Worm (Caenorhabditis elegans) whole organism, L1 larva: Measurements from ENCODE around the gene D2023.3.

Experiments used
- C34B4.2 ChIP-seq: sonication (generic microtip); optimal IDR thresholded peaks from 2 replicates; lab custom pipeline; 2017; ENCODE audit warnings: mild to moderate bottlenecking, missing genetic modification characterization, missing compliant biosample characterization
- Y116A8C.19 ChIP-seq: sonication (generic microtip); optimal IDR thresholded peaks from 2 replicates; lab custom pipeline; 2016; ENCODE audit warnings: missing compliant biosample characterization, missing genetic modification characterization, borderline replicate concordance
- ama-1 ChIP-seq: fragments of 150-350 bp; optimal IDR thresholded peaks from 2 replicates; lab custom pipeline; 2014
- blmp-1 ChIP-seq: fragments of 150-350 bp; optimal IDR thresholded peaks from 2 replicates; lab custom pipeline; 2014; ENCODE audit warnings: missing biosample characterization, missing genetic modification characterization
- ceh-63 ChIP-seq: fragments of 200-800 bp; sonication (Bioruptor generic); optimal IDR thresholded peaks from 2 replicates; lab custom pipeline; 2018; ENCODE audit warnings: mild to moderate bottlenecking, missing genetic modification characterization, missing compliant biosample characterization
- ceh-90 ChIP-seq: sonication (generic microtip); optimal IDR thresholded peaks from 2 replicates; lab custom pipeline; 2016; ENCODE audit warnings: missing genetic modification characterization, missing compliant biosample characterization
- ces-1 ChIP-seq: fragments of 150-350 bp; optimal IDR thresholded peaks from 2 replicates; lab custom pipeline; 2014; ENCODE audit warnings: missing biosample characterization, missing genetic modification reagents, missing genetic modification characterization
- dsc-1 ChIP-seq: sonication (generic microtip); optimal IDR thresholded peaks from 2 replicates; lab custom pipeline; 2016; ENCODE audit warnings: mild to moderate bottlenecking, missing genetic modification characterization, missing compliant biosample characterization
- efl-1 ChIP-seq, 4 experiments: fragments of 150-350 bp; optimal IDR thresholded peaks in 3 of 4; peaks in 1 of 4; 1 replicate in 1 of 4; 2 replicates in 3 of 4; lab custom pipeline; 2014; ENCODE audit warnings: missing biosample characterization in 2 of 4, missing genetic modification characterization in 2 of 4, missing genetic modification reagents in 2 of 4
- elt-3 ChIP-seq, 6 experiments: fragments of 150-350 bp in 1 of 6; sonication (generic microtip); optimal IDR thresholded peaks; 2 replicates each; lab custom pipeline; 2017 to 2018; ENCODE audit warnings: missing biosample characterization in 6 of 6, missing genetic modification characterization in 6 of 6, inconsistent platforms in 1 of 6
- ets-5 ChIP-seq: fragments of 200-800 bp; sonication (Bioruptor generic); IDR thresholded peaks from 2 replicates; pipeline ENCODE4 v1.3.6; 2022; ENCODE audit warnings: missing genetic modification characterization, missing compliant biosample characterization
- fkh-8 ChIP-seq: sonication (generic microtip); optimal IDR thresholded peaks from 2 replicates; lab custom pipeline; 2016; ENCODE audit warnings: mild to moderate bottlenecking, missing genetic modification characterization, missing compliant biosample characterization
- grh-1 ChIP-seq: fragments of 200-800 bp; sonication (Bioruptor generic); IDR thresholded peaks from 2 replicates; pipeline ENCODE4 v1.3.6; 2022; ENCODE audit warnings: missing genetic modification reagents, missing genetic modification characterization, missing compliant biosample characterization
- hlh-17 ChIP-seq: fragments of 200-800 bp; sonication (Bioruptor generic); optimal IDR thresholded peaks from 2 replicates; lab custom pipeline; 2018; ENCODE audit warnings: missing genetic modification characterization, mild to moderate bottlenecking, missing compliant biosample characterization, moderate library complexity, borderline replicate concordance
- irx-1 ChIP-seq: sonication (generic microtip); optimal IDR thresholded peaks from 2 replicates; lab custom pipeline; 2016; ENCODE audit warnings: missing genetic modification characterization, missing compliant biosample characterization
- lin-13 ChIP-seq: fragments of 150-350 bp; optimal IDR thresholded peaks from 2 replicates; lab custom pipeline; 2014; ENCODE audit warnings: missing biosample characterization, missing genetic modification reagents, missing genetic modification characterization
- lin-14 ChIP-seq: fragments of 200-800 bp; sonication (Bioruptor generic); optimal IDR thresholded peaks from 2 replicates; lab custom pipeline; 2018; ENCODE audit warnings: mild to moderate bottlenecking, missing genetic modification characterization, moderate library complexity, missing compliant biosample characterization
- lin-35 ChIP-seq, 2 experiments: fragments of 150-350 bp; optimal IDR thresholded peaks; 2 replicates each; lab custom pipeline; 2014; ENCODE audit warnings: missing biosample characterization in 2 of 2, missing genetic modification characterization in 2 of 2, missing genetic modification reagents in 2 of 2
- lin-39 ChIP-seq: fragments of 150-350 bp; optimal IDR thresholded peaks from 2 replicates; lab custom pipeline; 2014; ENCODE audit warnings: missing biosample characterization, missing genetic modification reagents, missing genetic modification characterization
- lsy-2 ChIP-seq, 2 experiments: fragments of 150-350 bp; optimal IDR thresholded peaks; 2 replicates each; lab custom pipeline; 2014; ENCODE audit warnings: missing biosample characterization in 2 of 2, missing genetic modification characterization in 2 of 2
- mef-2 ChIP-seq: fragments of 150-350 bp; optimal IDR thresholded peaks from 2 replicates; lab custom pipeline; 2014; ENCODE audit warnings: missing biosample characterization, missing genetic modification characterization
- mep-1 ChIP-seq: fragments of 150-350 bp; optimal IDR thresholded peaks from 2 replicates; lab custom pipeline; 2014; ENCODE audit warnings: missing biosample characterization, missing genetic modification characterization
- nhr-19 ChIP-seq: fragments of 200-800 bp; sonication (Bioruptor generic); conservative IDR thresholded peaks from 2 replicates; pipeline ENCODE4 v1.3.6; 2022; ENCODE audit warnings: missing genetic modification characterization, missing compliant biosample characterization
- nhr-20 ChIP-seq: sonication (generic microtip); optimal IDR thresholded peaks from 2 replicates; lab custom pipeline; 2016; ENCODE audit warnings: mild to moderate bottlenecking, missing genetic modification characterization, missing compliant biosample characterization
- nhr-28 ChIP-seq: fragments of 150-350 bp; optimal IDR thresholded peaks from 2 replicates; lab custom pipeline; 2014; ENCODE audit warnings: missing biosample characterization, missing genetic modification characterization
- nhr-71 ChIP-seq: sonication (generic microtip); optimal IDR thresholded peaks from 2 replicates; lab custom pipeline; 2016; ENCODE audit warnings: mild to moderate bottlenecking, missing genetic modification characterization, moderate library complexity, missing compliant biosample characterization
- nhr-90 ChIP-seq: sonication (generic microtip); optimal IDR thresholded peaks from 2 replicates; lab custom pipeline; 2016; ENCODE audit warnings: mild to moderate bottlenecking, missing genetic modification characterization, missing compliant biosample characterization; ENCODE audit not compliant: poor library complexity
- pag-3 ChIP-seq: sonication (generic microtip); optimal IDR thresholded peaks from 2 replicates; lab custom pipeline; 2017; ENCODE audit warnings: missing genetic modification characterization, mild to moderate bottlenecking, missing compliant biosample characterization, antibody characterized with exemption, borderline replicate concordance; ENCODE audit not compliant: insufficient read depth
- pax-3 ChIP-seq: fragments of 200-800 bp; sonication (Bioruptor generic); optimal IDR thresholded peaks from 2 replicates; lab custom pipeline; 2018; ENCODE audit warnings: mild to moderate bottlenecking, missing genetic modification characterization, moderate library complexity, missing compliant biosample characterization
- pqm-1 ChIP-seq: sonication (generic microtip); optimal IDR thresholded peaks from 3 replicates; lab custom pipeline; 2017; ENCODE audit warnings: missing biosample characterization, missing genetic modification characterization
- rnt-1 ChIP-seq: sonication (generic microtip); optimal IDR thresholded peaks from 2 replicates; lab custom pipeline; 2016; ENCODE audit warnings: mild to moderate bottlenecking, missing genetic modification characterization, moderate library complexity, missing compliant biosample characterization
- snpc-4 ChIP-seq: fragments of 150-350 bp; optimal IDR thresholded peaks from 2 replicates; lab custom pipeline; 2014; ENCODE audit warnings: missing biosample characterization, missing genetic modification characterization
- snu-23 ChIP-seq: sonication (generic microtip); optimal IDR thresholded peaks from 2 replicates; lab custom pipeline; 2016; ENCODE audit warnings: missing genetic modification characterization, missing compliant biosample characterization
- sox-4 ChIP-seq: sonication (generic microtip); optimal IDR thresholded peaks from 2 replicates; lab custom pipeline; 2016; ENCODE audit warnings: missing genetic modification characterization, missing compliant biosample characterization
- sptf-1 ChIP-seq: fragments of 150-350 bp; optimal IDR thresholded peaks from 2 replicates; lab custom pipeline; 2014; ENCODE audit warnings: missing biosample characterization, missing genetic modification characterization
- unc-130 ChIP-seq: fragments of 150-350 bp; optimal IDR thresholded peaks from 2 replicates; lab custom pipeline; 2017; ENCODE audit warnings: missing biosample characterization, missing genetic modification characterization, inconsistent platforms
- unc-62 ChIP-seq: fragments of 150-350 bp; optimal IDR thresholded peaks from 2 replicates; lab custom pipeline; 2014; ENCODE audit warnings: missing biosample characterization, missing genetic modification reagents, missing genetic modification characterization
- unc-98 ChIP-seq: fragments of 200-800 bp; sonication (Bioruptor generic); IDR thresholded peaks from 2 replicates; pipeline ENCODE4 v1.3.6; 2022; ENCODE audit warnings: missing genetic modification characterization, missing compliant biosample characterization
- ztf-11 ChIP-seq, 2 experiments: sonication (generic microtip); optimal IDR thresholded peaks; 2 replicates each; lab custom pipeline; 2016 to 2017; ENCODE audit warnings: missing genetic modification characterization in 2 of 2, missing biosample characterization in 1 of 2, missing compliant biosample characterization in 1 of 2
- ztf-4 ChIP-seq: fragments of 150-350 bp; optimal IDR thresholded peaks from 2 replicates; lab custom pipeline; 2014; ENCODE audit warnings: missing biosample characterization, missing genetic modification characterization

The D2023.3 gene

DNA sequence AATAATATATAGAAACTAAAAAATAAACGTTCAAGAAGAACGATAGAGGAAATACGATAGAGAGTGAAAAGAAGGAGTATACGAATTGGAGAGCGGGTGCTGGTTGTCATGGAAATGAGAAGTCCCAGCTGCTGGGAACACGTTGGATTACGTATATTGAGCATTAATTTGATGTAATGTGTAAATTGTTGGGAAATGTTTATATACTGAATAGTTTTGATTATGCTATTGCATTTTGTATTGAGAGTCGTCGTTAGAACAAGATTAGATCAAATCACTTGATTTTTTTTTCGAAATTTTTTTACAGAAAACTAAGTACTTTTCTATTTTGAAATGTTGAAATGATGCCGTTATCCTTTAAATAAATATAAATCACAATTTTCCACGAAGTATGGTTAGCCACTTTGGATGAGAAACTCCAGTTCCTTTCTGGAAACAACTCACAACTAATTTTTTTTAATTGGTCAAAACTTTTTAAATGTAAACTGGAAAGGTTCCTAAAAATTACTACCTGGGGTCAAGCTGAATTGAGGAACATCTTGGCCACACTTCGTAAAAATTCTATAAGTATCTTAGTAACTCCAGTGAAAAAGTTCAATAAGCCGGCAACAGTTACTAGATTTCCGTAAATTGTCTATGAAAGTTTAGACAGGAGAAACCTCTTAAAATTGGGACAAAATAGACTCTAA lies 32.0 kb upstream of the D2023.3 start, which contains the start of gene nphp-4:
Gene nphp-4, minus strand, starts transcription at position 51 of the 689 bp plus-strand sequence.
- TF ChIP-seq fkh-8, result no peak
- TF ChIP-seq efl-1 (optimal IDR thresholded peaks at IDR 0.05; lab: Kevin White, UChicago), result no peak
- peak in 1 of 2 experiments; percentile 52 for TF ChIP-seq efl-1 (GFP tag; optimal IDR thresholded peaks at IDR 0.05 in 1 of 2; lab: Kevin White, UChicago)

DNA sequence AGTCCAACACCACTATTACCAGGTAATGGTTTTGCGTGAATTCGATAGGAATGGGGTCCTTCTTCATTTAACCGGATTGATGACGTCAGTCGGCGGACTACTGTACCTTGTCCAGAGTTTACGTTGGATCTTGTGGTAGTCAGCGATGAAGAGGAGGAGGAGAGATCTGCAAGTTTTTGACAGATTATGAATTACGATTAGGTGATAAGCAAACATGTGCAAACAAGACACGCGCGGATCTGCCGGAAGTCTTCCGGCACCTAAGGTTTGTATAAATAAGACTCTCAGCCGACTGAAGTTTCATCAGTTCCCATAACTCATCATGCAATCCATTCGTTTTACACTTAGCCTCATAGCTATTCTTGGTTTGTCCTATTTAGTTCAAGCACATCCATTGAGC lies 27.4 kb upstream of the D2023.3 start, which contains the start of gene idpb-5:
Gene idpb-5, plus strand, starts transcription at position 301 of the 400 bp plus-strand sequence.
- no peak for TF ChIP-seq nhr-20 (tag; lab: Kevin White, UChicago)
- TF ChIP-seq efl-1 (optimal IDR thresholded peaks at IDR 0.05; lab: Kevin White, UChicago), result no peak
- peak in 1 of 2 experiments; percentile 35 for TF ChIP-seq efl-1 (GFP tag; optimal IDR thresholded peaks at IDR 0.05 in 1 of 2; lab: Kevin White, UChicago)

DNA sequence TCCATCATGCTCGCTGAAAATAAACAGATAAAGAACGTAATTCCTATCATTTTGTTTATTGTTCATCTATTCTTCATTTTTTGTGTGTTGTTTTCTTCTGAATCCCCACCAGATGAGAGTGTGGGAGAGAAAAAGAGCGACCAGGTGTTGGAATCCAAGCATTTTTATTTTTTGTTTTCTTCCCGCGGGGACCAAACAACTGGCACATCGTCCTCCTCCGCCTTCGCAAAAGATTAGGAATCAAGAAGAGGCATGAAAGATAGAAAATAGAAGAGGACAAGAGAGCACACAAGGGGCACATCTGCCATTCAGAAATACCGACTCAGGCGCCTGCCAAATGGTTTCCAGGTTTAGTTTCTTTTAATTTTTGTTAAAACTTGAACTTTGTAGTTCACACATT lies 24.3 kb upstream of the D2023.3 start, which contains the start of gene R13H4.2:
Gene R13H4.2, plus strand, starts transcription at position 319 of the 400 bp plus-strand sequence.
- peak; percentile 24 for TF ChIP-seq unc-130 (tag; lab: Kevin White, UChicago)
- peak; percentile 37 for TF ChIP-seq nhr-19 (GFP tag; lab: Robert Waterston, UW)
- TF ChIP-seq hlh-17, result no peak
- TF ChIP-seq ama-1 (lab: Kevin White, UChicago), result no peak
- peak; percentile 73 for TF ChIP-seq rnt-1 (tag; lab: Kevin White, UChicago)
- TF ChIP-seq lin-14, result peak; percentile 76
- no peak for TF ChIP-seq unc-98 (GFP tag; lab: Robert Waterston, UW)
- TF ChIP-seq pag-3, result peak; percentile 97
- TF ChIP-seq lsy-2 (tag; optimal IDR thresholded peaks at IDR 0.05; lab: Kevin White, UChicago), result peak in 1 of 2 experiments; percentile 15
- peak; percentile 19 for TF ChIP-seq snu-23 (GFP tag; lab: Kevin White, UChicago)
- TF ChIP-seq nhr-71, result peak; percentile 68

DNA sequence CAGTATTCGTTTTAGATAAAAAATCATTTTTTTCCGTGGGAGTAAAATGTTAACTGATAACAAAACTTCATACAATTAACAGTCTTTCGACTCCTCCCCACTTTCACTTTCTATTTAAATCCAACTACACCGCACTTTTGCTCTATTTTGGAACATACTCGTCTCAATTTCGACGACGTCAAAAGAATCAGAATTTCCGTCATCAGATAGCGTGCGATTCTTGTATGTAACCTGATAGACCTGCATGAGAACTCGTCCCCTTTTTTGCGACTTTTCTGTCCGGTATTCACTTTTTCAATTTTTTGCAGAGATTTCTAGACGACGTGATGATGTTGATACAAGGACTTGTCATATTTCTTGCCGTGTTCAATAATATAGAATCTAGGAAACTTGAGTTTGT lies 21.5 kb upstream of the D2023.3 start, which contains the start of gene pho-8:
Gene pho-8, plus strand, starts transcription at position 301 of the 400 bp plus-strand sequence.
- TF ChIP-seq sptf-1 (tag; lab: Kevin White, UChicago), result no peak
- no peak for TF ChIP-seq ces-1 (GFP tag; lab: Kevin White, UChicago)
- TF ChIP-seq rnt-1 (tag; lab: Kevin White, UChicago), result no peak
- TF ChIP-seq lsy-2 (tag; optimal IDR thresholded peaks at IDR 0.05; lab: Kevin White, UChicago), result no peak

DNA sequence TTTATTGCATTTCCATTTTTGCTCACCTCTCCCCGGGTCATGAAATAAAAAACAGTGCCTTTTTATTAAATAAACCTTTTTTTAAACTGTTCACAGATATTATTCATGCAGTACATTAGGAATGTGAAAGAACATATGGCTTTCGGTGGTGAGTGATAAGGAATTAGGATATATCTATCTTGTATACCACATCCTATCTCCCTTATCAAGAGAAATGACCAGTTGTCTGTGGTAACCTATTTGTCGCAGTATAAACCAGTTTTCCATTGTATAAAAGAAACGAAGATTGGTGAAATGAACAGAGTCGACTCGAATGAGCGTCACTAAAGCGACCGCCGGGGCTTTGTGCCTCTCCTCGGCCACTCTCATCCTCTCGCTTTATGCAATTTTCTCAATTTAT lies 17.5 kb upstream of the D2023.3 start, which contains the start of gene col-158:
Gene col-158, plus strand, starts transcription at position 301 of the 400 bp plus-strand sequence.
- TF ChIP-seq nhr-28 (tag; lab: Kevin White, UChicago), result no peak
- TF ChIP-seq grh-1 (GFP tag; lab: Robert Waterston, UW), result 0 out of 2 replicates have a peak, but pooled peaks have one; percentile 16
- TF ChIP-seq blmp-1 (tag; lab: Kevin White, UChicago), result peak; percentile 14
- TF ChIP-seq elt-3 (tag; optimal IDR thresholded peaks at IDR 0.05; lab: Kevin White, UChicago), result peak in 1 of 6 experiments; percentile 5

DNA sequence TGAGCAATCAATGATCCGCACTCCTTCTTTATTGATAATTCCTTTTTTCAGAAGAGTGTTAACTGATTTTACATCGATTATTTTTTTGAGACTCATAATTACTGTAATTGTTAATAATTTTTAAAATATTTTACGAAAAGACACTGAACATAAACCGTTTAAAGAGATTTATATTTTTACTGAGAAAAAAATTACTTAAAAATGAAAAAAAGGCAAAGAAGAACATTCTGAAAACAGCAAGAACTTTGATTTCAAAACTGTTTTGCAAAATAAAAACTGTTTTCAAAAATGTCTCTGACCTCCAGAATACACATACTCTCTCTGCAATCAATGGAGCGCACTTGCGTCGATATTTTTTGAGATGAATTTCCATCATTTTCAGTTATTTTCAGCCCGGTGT lies 15.1 kb upstream of the D2023.3 start, which contains the start of the genes mpst-1 and D2023.6:
Gene mpst-1, minus strand, starts transcription at position 101 of the 400 bp plus-strand sequence.
Gene D2023.6, plus strand, starts transcription at position 388 of the 400 bp plus-strand sequence.
- TF ChIP-seq unc-62 (GFP tag; lab: Kevin White, UChicago) (no peak), blmp-1 (tag; lab: Kevin White, UChicago) (peak; percentile 26), mep-1 (tag; lab: Kevin White, UChicago) (peak; percentile 42), snpc-4 (tag; lab: Kevin White, UChicago) (no peak), sox-4 (no peak), pqm-1 (tag; lab: Kevin White, UChicago) (no peak), C34B4.2 (tag; lab: Kevin White, UChicago) (no peak), ets-5 (GFP tag; lab: Robert Waterston, UW) (no peak), lin-35 (GFP tag; optimal IDR thresholded peaks at IDR 0.05; lab: Kevin White, UChicago) (peak in 1 of 2 experiments; percentile 35), lin-39 (no peak), mef-2 (tag; lab: Kevin White, UChicago) (no peak), ztf-4 (tag; lab: Kevin White, UChicago) (no peak), ztf-11 (tag; optimal IDR thresholded peaks at IDR 0.05; lab: Kevin White, UChicago) (no peak), nhr-71 (peak; percentile 5), ceh-63 (GFP tag; lab: Kevin White, UChicago) (no peak), dsc-1 (tag; lab: Kevin White, UChicago) (no peak), nhr-90 (no peak), irx-1 (tag; lab: Kevin White, UChicago) (no peak), Y116A8C.19 (no peak), ceh-90 (tag; lab: Kevin White, UChicago) (no peak), lin-13 (GFP tag; lab: Kevin White, UChicago) (no peak), pax-3 (tag; lab: Kevin White, UChicago) (no peak)
